Fruit fly (Drosophila melanogaster) whole organism, embryonic: Measurements from ENCODE around the gene CG3368.

Experiments used
- Blimp-1 ChIP-seq: fragments of 200-800 bp; sonication (Bioruptor generic); optimal IDR thresholded peaks from 3 replicates; lab custom pipeline; 2018; ENCODE audit warnings: missing biosample characterization, missing genetic modification characterization, mild to moderate bottlenecking, moderate library complexity, missing genetic modification reagents
- CG10366 ChIP-seq: fragments of 200-800 bp; sonication (Bioruptor generic); IDR thresholded peaks from 2 replicates; pipeline ENCODE4 v1.3.6; 2022; ENCODE audit warnings: missing biosample characterization, missing genetic modification characterization
- CG10431 ChIP-seq: fragments of 200-800 bp; sonication (Bioruptor generic); optimal IDR thresholded peaks from 3 replicates; lab custom pipeline; 2018; ENCODE audit warnings: missing biosample characterization, mild to moderate bottlenecking, missing genetic modification characterization
- CG12071 ChIP-seq: fragments of 200-800 bp; sonication (Bioruptor generic); optimal IDR thresholded peaks from 3 replicates; lab custom pipeline; 2018; ENCODE audit warnings: missing biosample characterization, mild to moderate bottlenecking, missing genetic modification characterization
- CG13775 ChIP-seq: fragments of 200-800 bp; sonication (Bioruptor generic); optimal IDR thresholded peaks from 3 replicates; lab custom pipeline; 2017; ENCODE audit warnings: missing biosample characterization, mild to moderate bottlenecking, missing genetic modification characterization
- CG14014 ChIP-seq: fragments of 200-800 bp; sonication (Bioruptor generic); IDR thresholded peaks from 2 replicates; pipeline ENCODE4 v1.3.6; 2022; ENCODE audit warnings: missing biosample characterization, missing genetic modification characterization
- CG17361 ChIP-seq: fragments of 200-800 bp; sonication (Bioruptor generic); IDR thresholded peaks from 3 replicates; pipeline ENCODE4 v1.3.6; 2022; ENCODE audit warnings: missing biosample characterization, missing genetic modification characterization
- CG2129 ChIP-seq: fragments of 200-800 bp; sonication (Bioruptor generic); IDR thresholded peaks from 2 replicates; pipeline ENCODE4 v1.3.6; 2022; ENCODE audit warnings: missing biosample characterization, missing genetic modification characterization; ENCODE audit not compliant: partially characterized antibody
- CG31365 ChIP-seq: fragments of 200-800 bp; sonication (Bioruptor generic); optimal IDR thresholded peaks from 2 replicates; lab custom pipeline; 2018; ENCODE audit warnings: missing biosample characterization, mild to moderate bottlenecking, missing genetic modification characterization
- CG32767 ChIP-seq: fragments of 200-800 bp; sonication (Bioruptor generic); IDR thresholded peaks from 2 replicates; pipeline ENCODE4 v1.3.6; 2022; ENCODE audit warnings: missing biosample characterization, missing genetic modification characterization
- CG33557 ChIP-seq: fragments of 200-800 bp; sonication (Bioruptor generic); optimal IDR thresholded peaks from 2 replicates; lab custom pipeline; 2019; ENCODE audit warnings: missing biosample characterization, mild to moderate bottlenecking, missing genetic modification characterization, moderate library complexity
- CG3407 ChIP-seq: fragments of 200-800 bp; sonication (Bioruptor generic); optimal IDR thresholded peaks from 2 replicates; lab custom pipeline; 2018; ENCODE audit warnings: missing biosample characterization, mild to moderate bottlenecking, missing genetic modification characterization
- CG34376 ChIP-seq: fragments of 200-800 bp; sonication (Bioruptor generic); optimal IDR thresholded peaks from 2 replicates; lab custom pipeline; 2018; ENCODE audit warnings: missing biosample characterization, mild to moderate bottlenecking, missing genetic modification characterization
- CG4360 ChIP-seq: fragments of 200-800 bp; sonication (Bioruptor generic); IDR thresholded peaks from 2 replicates; pipeline ENCODE4 v1.3.6; 2022; ENCODE audit warnings: missing biosample characterization, missing genetic modification characterization
- CG5245 ChIP-seq: fragments of 200-800 bp; sonication (Bioruptor generic); optimal IDR thresholded peaks from 3 replicates; lab custom pipeline; 2016; ENCODE audit warnings: missing biosample characterization, missing genetic modification characterization
- CG6272 ChIP-seq: fragments of 200-800 bp; sonication (Bioruptor generic); IDR thresholded peaks from 2 replicates; pipeline ENCODE4 v1.3.6; 2022; ENCODE audit warnings: missing biosample characterization, missing genetic modification characterization
- CG8281 ChIP-seq: fragments of 200-800 bp; sonication (Bioruptor generic); optimal IDR thresholded peaks from 2 replicates; lab custom pipeline; 2018; ENCODE audit warnings: missing biosample characterization, mild to moderate bottlenecking, missing genetic modification characterization, moderate library complexity
- CG8478 ChIP-seq: fragments of >200 bp; optimal IDR thresholded peaks from 2 replicates; lab custom pipeline; 2018
- CG9609 ChIP-seq: fragments of 200-800 bp; sonication (Bioruptor generic); optimal IDR thresholded peaks from 3 replicates; lab custom pipeline; 2016; ENCODE audit warnings: missing biosample characterization, missing genetic modification characterization
- CkIIα-i1 ChIP-seq: fragments of 200-800 bp; sonication (Bioruptor generic); IDR thresholded peaks from 2 replicates; pipeline ENCODE4 v1.3.6; 2022; ENCODE audit warnings: missing biosample characterization, missing genetic modification characterization
- Dad ChIP-seq: fragments of 200-800 bp; sonication (Bioruptor generic); optimal IDR thresholded peaks from 3 replicates; lab custom pipeline; 2016; ENCODE audit warnings: missing biosample characterization, missing genetic modification characterization
- Dp ChIP-seq: fragments of 200-800 bp; sonication (Bioruptor generic); optimal IDR thresholded peaks from 2 replicates; lab custom pipeline; 2018; ENCODE audit warnings: missing biosample characterization, mild to moderate bottlenecking, missing genetic modification characterization, moderate library complexity
- Fer1 ChIP-seq: fragments of 200-800 bp; sonication (Bioruptor generic); optimal IDR thresholded peaks from 2 replicates; lab custom pipeline; 2017; ENCODE audit warnings: missing biosample characterization, mild to moderate bottlenecking, missing genetic modification characterization
- HHEX ChIP-seq: fragments of 200-800 bp; sonication (Bioruptor generic); optimal IDR thresholded peaks from 3 replicates; lab custom pipeline; 2017; ENCODE audit warnings: missing biosample characterization, mild to moderate bottlenecking, missing genetic modification characterization, missing genetic modification reagents
- HLH3B ChIP-seq: fragments of 200-800 bp; sonication (Bioruptor generic); IDR thresholded peaks from 2 replicates; pipeline ENCODE4 v1.3.6; 2022; ENCODE audit warnings: missing biosample characterization, missing genetic modification characterization
- Hey ChIP-seq: fragments of 200-800 bp; sonication (Bioruptor generic); optimal IDR thresholded peaks from 3 replicates; lab custom pipeline; 2018; ENCODE audit warnings: missing biosample characterization, mild to moderate bottlenecking, missing genetic modification characterization
- Nf-YC ChIP-seq: fragments of 200-800 bp; optimal IDR thresholded peaks from 3 replicates; lab custom pipeline; 2019; ENCODE audit warnings: missing biosample characterization, mild to moderate bottlenecking, missing genetic modification characterization, moderate library complexity
- Opbp ChIP-seq: fragments of 200-800 bp; sonication (Bioruptor generic); IDR thresholded peaks from 3 replicates; pipeline ENCODE4 v1.3.6; 2022; ENCODE audit warnings: missing biosample characterization, missing genetic modification characterization; ENCODE audit not compliant: partially characterized antibody
- Sin3A ChIP-seq: fragments of >200 bp; optimal IDR thresholded peaks from 2 replicates; lab custom pipeline; 2018
- abd-A ChIP-seq: fragments of 200-800 bp; sonication (Bioruptor generic); optimal IDR thresholded peaks from 3 replicates; lab custom pipeline; 2019; ENCODE audit warnings: missing biosample characterization, mild to moderate bottlenecking, missing genetic modification characterization, moderate library complexity
- ash1 ChIP-seq: fragments of 200-800 bp; sonication (Bioruptor generic); optimal IDR thresholded peaks from 2 replicates; lab custom pipeline; 2018; ENCODE audit warnings: missing biosample characterization, mild to moderate bottlenecking, missing genetic modification characterization
- ato ChIP-seq: fragments of 200-800 bp; sonication (Bioruptor generic); IDR thresholded peaks from 2 replicates; pipeline ENCODE4 v1.3.6; 2022; ENCODE audit warnings: missing biosample characterization, missing genetic modification characterization; ENCODE audit not compliant: partially characterized antibody
- bcd ChIP-seq: fragments of 200-800 bp; sonication (Bioruptor generic); optimal IDR thresholded peaks from 2 replicates; lab custom pipeline; 2017; ENCODE audit warnings: missing biosample characterization, mild to moderate bottlenecking, missing genetic modification characterization
- bsh ChIP-seq, 2 experiments: fragments of 200-800 bp; sonication (Bioruptor generic); optimal IDR thresholded peaks; 2 replicates each; lab custom pipeline; 2017 to 2018; ENCODE audit warnings: mild to moderate bottlenecking in 2 of 2, missing biosample characterization in 2 of 2, missing genetic modification characterization in 2 of 2, moderate library complexity in 1 of 2
- cato ChIP-seq: fragments of 200-800 bp; sonication (Bioruptor generic); optimal IDR thresholded peaks from 2 replicates; lab custom pipeline; 2016; ENCODE audit warnings: missing biosample characterization, missing genetic modification characterization, borderline replicate concordance
- cg ChIP-seq: fragments of 200-800 bp; sonication (Bioruptor generic); optimal IDR thresholded peaks from 3 replicates; lab custom pipeline; 2019; ENCODE audit warnings: missing biosample characterization, mild to moderate bottlenecking, missing genetic modification characterization, moderate library complexity
- chif ChIP-seq, 2 experiments: fragments of 200-800 bp; sonication (Bioruptor generic); optimal IDR thresholded peaks; 3 replicates each; lab custom pipeline; 2016; ENCODE audit warnings: missing biosample characterization in 2 of 2, missing genetic modification characterization in 2 of 2
- chinmo ChIP-seq: fragments of 200-800 bp; sonication (Bioruptor generic); IDR thresholded peaks from 4 replicates; pipeline ENCODE4 v1.3.6; 2022; ENCODE audit warnings: missing biosample characterization, missing genetic modification characterization; ENCODE audit not compliant: partially characterized antibody
- crol ChIP-seq: fragments of 200-800 bp; sonication (Bioruptor generic); IDR thresholded peaks from 2 replicates; pipeline ENCODE4 v1.3.6; 2022; ENCODE audit warnings: missing biosample characterization, missing genetic modification characterization
- dm ChIP-seq: fragments of 200-800 bp; sonication (Bioruptor generic); optimal IDR thresholded peaks from 3 replicates; lab custom pipeline; 2016; ENCODE audit warnings: missing biosample characterization, missing genetic modification characterization
- fd3F ChIP-seq: fragments of 200-800 bp; sonication (Bioruptor generic); optimal IDR thresholded peaks from 2 replicates; lab custom pipeline; 2018; ENCODE audit warnings: missing biosample characterization, mild to moderate bottlenecking, missing genetic modification characterization, moderate library complexity
- grau ChIP-seq: fragments of 200-800 bp; optimal IDR thresholded peaks from 3 replicates; lab custom pipeline; 2019; ENCODE audit warnings: missing biosample characterization, mild to moderate bottlenecking, missing genetic modification characterization, moderate library complexity
- mam ChIP-seq: fragments of 200-800 bp; sonication (Bioruptor generic); optimal IDR thresholded peaks from 3 replicates; lab custom pipeline; 2016; ENCODE audit warnings: missing biosample characterization, missing genetic modification characterization
- nerfin-2 ChIP-seq: fragments of 200-800 bp; sonication (Bioruptor generic); IDR thresholded peaks from 2 replicates; pipeline ENCODE4 v1.3.6; 2022; ENCODE audit warnings: missing biosample characterization, missing genetic modification characterization; ENCODE audit not compliant: partially characterized antibody
- nmo ChIP-seq: fragments of 200-800 bp; sonication (Bioruptor generic); optimal IDR thresholded peaks from 2 replicates; lab custom pipeline; 2018; ENCODE audit warnings: missing biosample characterization, mild to moderate bottlenecking, missing genetic modification characterization, moderate library complexity
- otp ChIP-seq: fragments of 200-800 bp; sonication (Bioruptor generic); IDR thresholded peaks from 3 replicates; pipeline ENCODE4, ENCODE4 v1.3.6; 2022; ENCODE audit warnings: missing biosample characterization, missing genetic modification characterization
- peb ChIP-seq: fragments of 200-800 bp; sonication (Bioruptor generic); IDR thresholded peaks from 2 replicates; pipeline ENCODE4 v1.3.6; 2022; ENCODE audit warnings: missing biosample characterization, missing genetic modification characterization
- psq ChIP-seq: fragments of 200-800 bp; sonication (Bioruptor generic); optimal IDR thresholded peaks from 2 replicates; lab custom pipeline; 2017; ENCODE audit warnings: missing biosample characterization, missing genetic modification characterization
- ro ChIP-seq: fragments of 200-800 bp; sonication (Bioruptor generic); IDR thresholded peaks from 2 replicates; pipeline ENCODE4 v1.3.6; 2022; ENCODE audit warnings: missing biosample characterization, missing genetic modification characterization
- shn ChIP-seq: fragments of 200-800 bp; sonication (Bioruptor generic); optimal IDR thresholded peaks from 3 replicates; lab custom pipeline; 2016; ENCODE audit warnings: missing biosample characterization, missing genetic modification characterization
- tx ChIP-seq: fragments of 200-800 bp; sonication (Bioruptor generic); optimal IDR thresholded peaks from 2 replicates; lab custom pipeline; 2016; ENCODE audit warnings: missing biosample characterization, missing genetic modification characterization
- wor ChIP-seq: fragments of 200-800 bp; sonication (Bioruptor generic); IDR thresholded peaks from 2 replicates; pipeline ENCODE4 v1.3.6; 2022; ENCODE audit warnings: missing biosample characterization, missing genetic modification characterization

CG3368 gene

dm6 chr3R:27245401-27245757 lies 38.2 kb upstream of the CG3368 start:
- TF ChIP-seq CG33557 (no peak), mam (GFP tag; lab: Kevin White, UChicago) (no peak), fd3F (GFP tag; lab: Kevin White, UChicago) (no peak), nmo (GFP tag; lab: Kevin White, UChicago) (peak; percentile 10), abd-A (tag; lab: Kevin White, UChicago) (peak; percentile 26), CG12071 (GFP tag; lab: Kevin White, UChicago) (no peak), wor (GFP tag; lab: Robert Waterston, UW) (no peak), HLH3B (GFP tag; lab: Robert Waterston, UW) (no peak), CG32767 (GFP tag; lab: Robert Waterston, UW) (no peak), Opbp (GFP tag; lab: Robert Waterston, UW) (no peak), cg (GFP tag; lab: Kevin White, UChicago) (peak; percentile 70), CG5245 (GFP tag; lab: Kevin White, UChicago) (no peak), CG8478 (lab: Kevin White, UChicago) (peak; percentile 91), otp (GFP tag; lab: Robert Waterston, UW) (no peak), Sin3A (lab: Kevin White, UChicago) (peak; percentile 0), CG6272 (no peak), peb (GFP tag; lab: Robert Waterston, UW) (no peak), ro (GFP tag; lab: Robert Waterston, UW) (no peak), CG4360 (GFP tag; lab: Robert Waterston, UW) (peak; percentile 92), ato (GFP tag; lab: Robert Waterston, UW) (0 out of 2 replicates have a peak, but pooled peaks have one; percentile 4), ash1 (GFP tag; lab: Kevin White, UChicago) (no peak), cato (no peak), chinmo (GFP tag; lab: Robert Waterston, UW) (peak; percentile 89; the same call in 3 of the 4 replicates), CkIIα-i1 (GFP tag; lab: Robert Waterston, UW) (no peak), bsh (GFP tag; optimal IDR thresholded peaks at IDR 0.05; lab: Kevin White, UChicago) (no peak), HHEX (GFP tag; lab: Kevin White, UChicago) (no peak), bcd (GFP tag; lab: Kevin White, UChicago) (no peak), Hey (no peak), CG10366 (GFP tag; lab: Robert Waterston, UW) (no peak), tx (GFP tag; lab: Kevin White, UChicago) (no peak), crol (GFP tag; lab: Robert Waterston, UW) (peak; percentile 73), CG9609 (GFP tag; lab: Kevin White, UChicago) (no peak), CG13775 (GFP tag; lab: Kevin White, UChicago) (no peak), shn (GFP tag; lab: Kevin White, UChicago) (peak; percentile 49), psq (GFP tag; lab: Kevin White, UChicago) (no peak), CG10431 (GFP tag; lab: Kevin White, UChicago) (no peak), CG3407 (no peak), grau (tag; lab: Kevin White, UChicago) (peak; percentile 10), CG2129 (GFP tag; lab: Robert Waterston, UW) (no peak), CG31365 (no peak), Dad (GFP tag; lab: Kevin White, UChicago) (no peak), Nf-YC (tag; lab: Kevin White, UChicago) (peak; percentile 50), CG14014 (GFP tag; lab: Robert Waterston, UW) (no peak), CG34376 (GFP tag; lab: Kevin White, UChicago) (no peak), CG8281 (tag; lab: Kevin White, UChicago) (no peak), dm (no peak), Dp (GFP tag; lab: Kevin White, UChicago) (peak; percentile 16), CG17361 (no peak), nerfin-2 (GFP tag; lab: Robert Waterston, UW) (no peak), chif (GFP tag; optimal IDR thresholded peaks at IDR 0.05; lab: Kevin White, UChicago) (peak in 1 of 2 experiments; percentile 17), Fer1 (GFP tag; lab: Kevin White, UChicago) (no peak), Blimp-1 (GFP tag; lab: Kevin White, UChicago) (peak; percentile 8)
